Fruit fly (Drosophila melanogaster) whole organism, prepupa: ENCODE measurements around the gene Cwc25.

Experiments
- CG10631 ChIP-seq: fragments of 200-800 bp; sonication (Bioruptor generic); optimal IDR thresholded peaks from 2 replicates; lab custom pipeline; 2016; ENCODE audit warnings: missing biosample characterization, missing genetic modification characterization
- CG10669 ChIP-seq: fragments of 200-800 bp; sonication (Bioruptor generic); optimal IDR thresholded peaks from 3 replicates; lab custom pipeline; 2018; ENCODE audit warnings: missing biosample characterization, mild to moderate bottlenecking, missing genetic modification characterization, moderate library complexity
- CG11294 ChIP-seq: fragments of 200-800 bp; sonication (Bioruptor generic); IDR thresholded peaks from 2 replicates; pipeline ENCODE4 v1.3.6; 2022; ENCODE audit warnings: missing biosample characterization, missing genetic modification characterization
- CG11762 ChIP-seq: fragments of 200-800 bp; sonication (Bioruptor generic); optimal IDR thresholded peaks from 3 replicates; lab custom pipeline; 2016; ENCODE audit warnings: missing biosample characterization, missing genetic modification characterization; ENCODE audit not compliant: insufficient read depth
- CG11902 ChIP-seq: fragments of 200-800 bp; sonication (Bioruptor generic); optimal IDR thresholded peaks from 3 replicates; lab custom pipeline; 2016; ENCODE audit warnings: missing biosample characterization, missing genetic modification characterization
- CG15336 ChIP-seq: fragments of 200-800 bp; sonication (Bioruptor generic); IDR thresholded peaks from 2 replicates; pipeline ENCODE4 v1.3.6; 2022; ENCODE audit warnings: missing biosample characterization, missing genetic modification characterization
- CG16779 ChIP-seq: fragments of 200-800 bp; sonication (Bioruptor generic); optimal IDR thresholded peaks from 3 replicates; lab custom pipeline; 2017; ENCODE audit warnings: missing biosample characterization, mild to moderate bottlenecking, missing genetic modification characterization
- CG3032 ChIP-seq: fragments of 200-800 bp; optimal IDR thresholded peaks from 2 replicates; lab custom pipeline; 2019; ENCODE audit warnings: missing biosample characterization, mild to moderate bottlenecking, missing genetic modification characterization, moderate library complexity
- CG32006 ChIP-seq: fragments of 200-800 bp; sonication (Bioruptor generic); optimal IDR thresholded peaks from 3 replicates; lab custom pipeline; 2017; ENCODE audit warnings: missing biosample characterization, mild to moderate bottlenecking, missing genetic modification characterization
- CG3919 ChIP-seq: fragments of 200-800 bp; sonication (Bioruptor generic); optimal IDR thresholded peaks from 3 replicates; lab custom pipeline; 2016; ENCODE audit warnings: missing biosample characterization, missing genetic modification characterization
- CG6163 ChIP-seq: fragments of 200-800 bp; sonication (Bioruptor generic); IDR thresholded peaks from 3 replicates; pipeline ENCODE4 v1.3.6; 2022; ENCODE audit warnings: missing biosample characterization, missing genetic modification characterization
- CG6276 ChIP-seq: fragments of 200-800 bp; sonication (Bioruptor generic); optimal IDR thresholded peaks from 2 replicates; lab custom pipeline; 2017; ENCODE audit warnings: missing biosample characterization, mild to moderate bottlenecking, missing genetic modification characterization
- CG6808 ChIP-seq: fragments of 200-800 bp; sonication (Bioruptor generic); optimal IDR thresholded peaks from 3 replicates; lab custom pipeline; 2017; ENCODE audit warnings: missing biosample characterization, missing genetic modification characterization, mild to moderate bottlenecking, moderate library complexity, missing genetic modification reagents
- CG8119 ChIP-seq: fragments of 200-800 bp; sonication (Bioruptor generic); IDR thresholded peaks from 3 replicates; pipeline ENCODE4 v1.3.6; 2022; ENCODE audit warnings: missing biosample characterization, missing genetic modification characterization
- CG8319 ChIP-seq: fragments of 200-800 bp; sonication (Bioruptor generic); optimal IDR thresholded peaks from 3 replicates; lab custom pipeline; 2016; ENCODE audit warnings: missing biosample characterization, missing genetic modification characterization
- CG8632 ChIP-seq: fragments of 200-800 bp; sonication (Bioruptor generic); optimal IDR thresholded peaks from 3 replicates; lab custom pipeline; 2016; ENCODE audit warnings: missing biosample characterization, missing genetic modification characterization
- Eip75B ChIP-seq: fragments of 200-800 bp; sonication (Bioruptor generic); optimal IDR thresholded peaks from 3 replicates; lab custom pipeline; 2016; ENCODE audit warnings: missing biosample characterization, missing genetic modification characterization
- Eip93F ChIP-seq: fragments of 200-800 bp; sonication (Bioruptor generic); optimal IDR thresholded peaks from 2 replicates; lab custom pipeline; 2016; ENCODE audit warnings: missing biosample characterization, mild to moderate bottlenecking, missing genetic modification characterization
- Ets96B ChIP-seq: fragments of 200-800 bp; optimal IDR thresholded peaks from 2 replicates; lab custom pipeline; 2019; ENCODE audit warnings: missing biosample characterization, mild to moderate bottlenecking, missing genetic modification characterization, moderate library complexity
- Hr38 ChIP-seq: sonication (Bioruptor generic); optimal IDR thresholded peaks from 2 replicates; lab custom pipeline; 2016; ENCODE audit warnings: missing biosample characterization, missing genetic modification characterization
- Hr4 ChIP-seq: fragments of 200-800 bp; sonication (Bioruptor generic); optimal IDR thresholded peaks from 3 replicates; lab custom pipeline; 2016; ENCODE audit warnings: missing biosample characterization, missing genetic modification characterization
- Met ChIP-seq: fragments of 200-800 bp; sonication (Bioruptor generic); optimal IDR thresholded peaks from 3 replicates; lab custom pipeline; 2016; ENCODE audit warnings: missing biosample characterization, missing genetic modification characterization
- Sox102F ChIP-seq: fragments of 200-800 bp; sonication (Bioruptor generic); optimal IDR thresholded peaks from 2 replicates; lab custom pipeline; 2016; ENCODE audit warnings: missing biosample characterization, mild to moderate bottlenecking, missing genetic modification characterization
- Sox14 ChIP-seq: fragments of 200-800 bp; sonication (Bioruptor generic); optimal IDR thresholded peaks from 3 replicates; lab custom pipeline; 2016; ENCODE audit warnings: missing biosample characterization, missing genetic modification characterization
- acj6 ChIP-seq: fragments of 200-800 bp; sonication (Bioruptor generic); optimal IDR thresholded peaks from 3 replicates; lab custom pipeline; 2016; ENCODE audit warnings: missing biosample characterization, missing genetic modification characterization
- dac ChIP-seq: fragments of 200-800 bp; sonication (Bioruptor generic); optimal IDR thresholded peaks from 2 replicates; lab custom pipeline; 2017; ENCODE audit warnings: missing biosample characterization, mild to moderate bottlenecking, missing genetic modification characterization
- dsx ChIP-seq: fragments of 200-800 bp; optimal IDR thresholded peaks from 3 replicates; lab custom pipeline; 2019; ENCODE audit warnings: missing biosample characterization, mild to moderate bottlenecking, missing genetic modification characterization, moderate library complexity; ENCODE audit not compliant: poor library complexity, severe bottlenecking
- eg ChIP-seq: fragments of 200-800 bp; sonication (Bioruptor generic); IDR thresholded peaks from 3 replicates; pipeline ENCODE4 v1.3.6; 2022; ENCODE audit warnings: missing biosample characterization, missing genetic modification characterization
- esn ChIP-seq: fragments of 200-800 bp; sonication (Bioruptor generic); optimal IDR thresholded peaks from 2 replicates; lab custom pipeline; 2016; ENCODE audit warnings: missing biosample characterization, mild to moderate bottlenecking, missing genetic modification characterization, moderate library complexity
- fd59A ChIP-seq: fragments of 200-800 bp; sonication (Bioruptor generic); optimal IDR thresholded peaks from 2 replicates; lab custom pipeline; 2017; ENCODE audit warnings: missing biosample characterization, mild to moderate bottlenecking, missing genetic modification characterization, missing genetic modification reagents
- fd85E ChIP-seq: fragments of 200-800 bp; sonication (Bioruptor generic); optimal IDR thresholded peaks from 3 replicates; lab custom pipeline; 2016; ENCODE audit warnings: missing biosample characterization, missing genetic modification characterization
- fkh ChIP-seq: fragments of 200-800 bp; sonication (Bioruptor generic); optimal IDR thresholded peaks from 3 replicates; lab custom pipeline; 2017; ENCODE audit warnings: missing biosample characterization, mild to moderate bottlenecking, missing genetic modification characterization, moderate library complexity
- net ChIP-seq: fragments of 200-800 bp; sonication (Bioruptor generic); optimal IDR thresholded peaks from 3 replicates; lab custom pipeline; 2016; ENCODE audit warnings: missing biosample characterization, missing genetic modification characterization
- salr ChIP-seq, 2 experiments: fragments of 200-800 bp; sonication (Bioruptor generic); optimal IDR thresholded peaks; 3 replicates each; lab custom pipeline; 2016 to 2018; ENCODE audit warnings: missing biosample characterization in 2 of 2, missing genetic modification characterization in 2 of 2, mild to moderate bottlenecking in 1 of 2
- spab ChIP-seq: fragments of 200-800 bp; sonication (Bioruptor generic); optimal IDR thresholded peaks from 2 replicates; lab custom pipeline; 2017; ENCODE audit warnings: missing biosample characterization, mild to moderate bottlenecking, missing genetic modification characterization, missing genetic modification reagents
- ss ChIP-seq, 2 experiments: fragments of 200-800 bp; sonication (Bioruptor generic); optimal IDR thresholded peaks; 2 replicates in 1 of 2; 3 replicates in 1 of 2; lab custom pipeline; 2017 to 2018; ENCODE audit warnings: mild to moderate bottlenecking in 2 of 2, missing biosample characterization in 2 of 2, missing genetic modification characterization in 2 of 2, moderate library complexity in 1 of 2
- svp ChIP-seq: fragments of 200-800 bp; sonication (Bioruptor generic); peaks from one replicate; lab custom pipeline; 2016; ENCODE audit warnings: missing biosample characterization, missing genetic modification characterization
- topi ChIP-seq: fragments of 200-800 bp; sonication (Bioruptor generic); optimal IDR thresholded peaks from 3 replicates; lab custom pipeline; 2016; ENCODE audit warnings: missing biosample characterization, missing genetic modification characterization

The Cwc25 gene

DNA sequence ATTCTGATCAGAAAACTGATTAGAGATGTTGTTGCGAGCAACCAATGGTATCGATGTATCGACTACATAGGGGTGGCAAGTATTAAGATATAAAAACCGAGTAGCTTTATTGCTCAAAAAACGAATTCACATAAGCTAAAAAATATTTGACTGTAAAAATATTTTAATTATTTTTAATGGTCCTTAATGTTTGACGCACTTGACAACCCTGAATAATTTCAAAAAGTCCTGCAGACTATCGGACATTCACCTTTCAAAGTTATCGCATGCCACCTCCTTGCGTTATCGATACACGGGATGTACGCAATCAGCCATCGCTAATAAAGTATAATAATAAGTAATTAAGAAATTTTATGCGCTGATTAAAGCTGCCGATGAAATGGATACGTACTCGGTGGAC lies 14.8 kb downstream of the Cwc25 start, which contains the start of the genes HemK2, Snapin and Tnpo-SR (continued):
- TF ChIP-seq dac (GFP tag; lab: Kevin White, UChicago), result peak; percentile 75
- TF ChIP-seq eg (GFP tag; lab: Robert Waterston, UW), result peak; percentile 90
- peak; percentile 93 for TF ChIP-seq esn (GFP tag; lab: Kevin White, UChicago)
- peak; percentile 92 for TF ChIP-seq Met (GFP tag; lab: Kevin White, UChicago)
- peak; percentile 79; the same call in 1 of the 2 replicates for TF ChIP-seq CG11294
- peak; percentile 91 for TF ChIP-seq CG11902
- TF ChIP-seq net (GFP tag; lab: Kevin White, UChicago), result peak; percentile 80
- peak; percentile 59 to 84 for TF ChIP-seq ss (GFP tag; optimal IDR thresholded peaks at IDR 0.05; lab: Kevin White, UChicago)
- peak; percentile 94 for TF ChIP-seq CG10631 (GFP tag; lab: Kevin White, UChicago)
- TF ChIP-seq Eip93F (GFP tag; lab: Kevin White, UChicago), result peak; percentile 87
- peak; percentile 91 for TF ChIP-seq Sox14 (GFP tag; lab: Kevin White, UChicago)
- peak; percentile 97 for TF ChIP-seq svp (GFP tag; lab: Kevin White, UChicago)
- peak; percentile 85 for TF ChIP-seq dsx (GFP tag; lab: Kevin White, UChicago)
- TF ChIP-seq acj6 (GFP tag; lab: Kevin White, UChicago), result peak; percentile 93
- peak; percentile 90 for TF ChIP-seq Sox102F (GFP tag; lab: Kevin White, UChicago)
- peak; percentile 74 for TF ChIP-seq CG6808 (GFP tag; lab: Kevin White, UChicago)
- TF ChIP-seq Hr38 (GFP tag; lab: Kevin White, UChicago), result no peak
- peak; percentile 83 for TF ChIP-seq CG8632 (GFP tag; lab: Kevin White, UChicago)
- TF ChIP-seq CG3919 (GFP tag; lab: Kevin White, UChicago), result peak; percentile 89
- TF ChIP-seq CG3032 (tag; lab: Kevin White, UChicago), result peak; percentile 91
- TF ChIP-seq CG15336, result peak; percentile 83
- peak; percentile 93 for TF ChIP-seq CG6163 (GFP tag; lab: Robert Waterston, UW)
- TF ChIP-seq Hr4, result peak; percentile 91
- TF ChIP-seq CG8319, result peak; percentile 78
- TF ChIP-seq Eip75B (GFP tag; lab: Kevin White, UChicago), result peak; percentile 89
- peak; percentile 48 for TF ChIP-seq fkh (GFP tag; lab: Kevin White, UChicago)
- TF ChIP-seq CG6276 (GFP tag; lab: Kevin White, UChicago), result no peak
- TF ChIP-seq CG11762 (GFP tag; lab: Kevin White, UChicago), result peak; percentile 78
- peak; percentile 89 for TF ChIP-seq Ets96B (tag; lab: Kevin White, UChicago)
- TF ChIP-seq spab (GFP tag; lab: Kevin White, UChicago), result no peak
- peak; percentile 84 for TF ChIP-seq CG10669
- TF ChIP-seq fd85E (GFP tag; lab: Kevin White, UChicago), result peak; percentile 47
- TF ChIP-seq CG8119, result peak; percentile 76; the same call in 2 of the 3 replicates
- TF ChIP-seq topi (GFP tag; lab: Kevin White, UChicago), result peak; percentile 94
- TF ChIP-seq fd59A, result peak; percentile 69

DNA sequence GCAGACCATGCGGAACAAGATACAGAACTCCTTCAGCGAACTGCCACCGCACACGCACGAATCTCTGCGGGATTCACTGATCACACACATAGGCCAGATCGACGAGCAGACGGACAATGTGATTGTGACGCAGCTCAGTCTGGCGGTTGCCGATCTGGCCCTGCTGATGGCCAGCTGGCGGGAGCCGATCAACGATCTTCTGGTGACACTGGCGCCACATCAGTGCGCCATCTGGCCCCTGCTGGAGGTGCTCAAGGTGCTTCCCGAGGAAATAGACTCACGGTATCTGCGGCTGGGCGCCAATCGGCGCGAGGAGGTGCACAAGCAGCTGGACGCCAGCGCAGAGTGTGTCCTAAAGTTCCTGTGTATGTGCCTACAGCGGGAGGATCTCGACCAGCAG lies 15.4 kb downstream of the Cwc25 start:
- TF ChIP-seq Ets96B (tag; lab: Kevin White, UChicago) (no peak), dac (GFP tag; lab: Kevin White, UChicago) (no peak), CG16779 (tag; lab: Kevin White, UChicago) (no peak), Sox14 (GFP tag; lab: Kevin White, UChicago) (no peak), eg (GFP tag; lab: Robert Waterston, UW) (0 out of 3 replicates have a peak, but pooled peaks have one; percentile 5), CG32006 (GFP tag; lab: Kevin White, UChicago) (no peak), salr (GFP tag; optimal IDR thresholded peaks at IDR 0.05; lab: Kevin White, UChicago) (no peak)
